Fruit fly (Drosophila melanogaster): ENCODE measurements around the gene Acp65Aa.

Gene Acp65Aa

dm6 chr3L:6152531-6152930 is at the start of gene Acp65Aa:
TSS of gene Acp65Aa (minus strand) at chr3L:6152745.
- TF ChIP-seq CG8478 (optimal IDR thresholded peaks at IDR 0.05) (no peak), CTCF (optimal IDR thresholded peaks at IDR 0.05) (no peak)

dm6 chr3L:6200173-6200572 is 47.6 kb upstream of the Acp65Aa start, which contains the start of gene CG8219:
TSS of gene CG8219 (plus strand) at chr3L:6200473.
- TF ChIP-seq CTCF (optimal IDR thresholded peaks at IDR 0.05), result no peak
- TF ChIP-seq CG8478 (optimal IDR thresholded peaks at IDR 0.05), result no peak

- no peak for TF ChIP-seq CTCF (optimal IDR thresholded peaks at IDR 0.05)
- no peak for TF ChIP-seq CG8478 (optimal IDR thresholded peaks at IDR 0.05)
Observed at dm6 chr3L:6193556-6194114, 41.1 kb upstream of the Acp65Aa start.

- TF ChIP-seq CTCF (optimal IDR thresholded peaks at IDR 0.05), result peak in 1 of 2 experiments; percentile 4
- TF ChIP-seq CG8478 (optimal IDR thresholded peaks at IDR 0.05), result no peak
Observed at dm6 chr3L:6192822-6193555, 40.4 kb upstream of the Acp65Aa start, which contains the start of the genes Sf3b6 and Tnpo. TSS of gene Sf3b6 (minus strand) at chr3L:6193179. TSS of gene Tnpo (plus strand) at chr3L:6193480.

- TF ChIP-seq CG8478 (optimal IDR thresholded peaks at IDR 0.05) (no peak), CTCF (optimal IDR thresholded peaks at IDR 0.05) (no peak)
Observed at dm6 chr3L:6188995-6189927, 36.7 kb upstream of the Acp65Aa start, which contains the start of the genes D19A and CG7386. TSS of gene D19A (minus strand) at chr3L:6189123. TSS of gene CG7386 (plus strand) at chr3L:6189745.

dm6 chr3L:6184884-6185438 is 32.4 kb upstream of the Acp65Aa start, which contains the start of the genes D19B and CG43293:
TSS of gene D19B (minus strand) at chr3L:6184920.
TSS of gene CG43293 (plus strand) at chr3L:6185189.
- TF ChIP-seq CTCF (optimal IDR thresholded peaks at IDR 0.05) (peak; percentile 30 to 53), CG8478 (optimal IDR thresholded peaks at IDR 0.05) (no peak)

dm6 chr3L:6181776-6182175 is 29.2 kb upstream of the Acp65Aa start, which contains the start of gene CG10274:
TSS of gene CG10274 (minus strand) at chr3L:6181829.
- TF ChIP-seq CTCF (optimal IDR thresholded peaks at IDR 0.05) (no peak), CG8478 (optimal IDR thresholded peaks at IDR 0.05) (no peak)

dm6 chr3L:6173826-6174255 is 21.3 kb upstream of the Acp65Aa start, which contains the start of the genes fmt and CG7376:
TSS of gene fmt (minus strand) at chr3L:6173880.
TSS of gene CG7376 (plus strand) at chr3L:6174248.
- TF ChIP-seq CTCF (optimal IDR thresholded peaks at IDR 0.05) (no peak), CG8478 (optimal IDR thresholded peaks at IDR 0.05) (no peak)

dm6 chr3L:6162483-6163128 is 10.1 kb upstream of the Acp65Aa start, which contains the start of gene Prdm13:
TSS of gene Prdm13 (plus strand) at chr3L:6163127.
- TF ChIP-seq CTCF (optimal IDR thresholded peaks at IDR 0.05) (no peak), CG8478 (optimal IDR thresholded peaks at IDR 0.05) (no peak)

dm6 chr3L:6161997-6162396 is 9.5 kb upstream of the Acp65Aa start:
- TF ChIP-seq CG8478 (optimal IDR thresholded peaks at IDR 0.05) (no peak), CTCF (optimal IDR thresholded peaks at IDR 0.05) (no peak)

dm6 chr3L:6160514-6160913 is 8.0 kb upstream of the Acp65Aa start, which contains the start of gene Cpr65Az:
TSS of gene Cpr65Az (plus strand) at chr3L:6160814.
- TF ChIP-seq CG8478 (optimal IDR thresholded peaks at IDR 0.05), result no peak
- TF ChIP-seq CTCF (optimal IDR thresholded peaks at IDR 0.05), result no peak

- TF ChIP-seq CTCF (optimal IDR thresholded peaks at IDR 0.05) (no peak), CG8478 (optimal IDR thresholded peaks at IDR 0.05) (no peak)
Observed at dm6 chr3L:6159863-6160262, 7.3 kb upstream of the Acp65Aa start.

dm6 chr3L:6158530-6158929 is 6.0 kb upstream of the Acp65Aa start, which contains the start of gene Cpr65Ay:
TSS of gene Cpr65Ay (minus strand) at chr3L:6158630.
- no peak for TF ChIP-seq CTCF (optimal IDR thresholded peaks at IDR 0.05)
- TF ChIP-seq CG8478 (optimal IDR thresholded peaks at IDR 0.05), result no peak

Measured in S2 (cell line).